Worm (Caenorhabditis elegans) whole organism, mixed stage, embryonic: ENCODE results near the gene sgn-1.

ENCODE experiments used
- M03D4.4 ChIP-seq: sonication (generic microtip); optimal IDR thresholded peaks from 2 replicates; lab custom pipeline; 2017; ENCODE audit warnings: mild to moderate bottlenecking, missing genetic modification characterization, missing compliant biosample characterization
- bed-3 ChIP-seq: fragments of 200-800 bp; sonication (Bioruptor generic); optimal IDR thresholded peaks from 3 replicates; lab custom pipeline; 2018; ENCODE audit warnings: mild to moderate bottlenecking, missing genetic modification characterization, moderate library complexity, missing compliant biosample characterization
- blmp-1 ChIP-seq: fragments of 150-350 bp; optimal IDR thresholded peaks from 2 replicates; lab custom pipeline; 2014; ENCODE audit warnings: missing biosample characterization, missing genetic modification characterization
- ces-1 ChIP-seq: fragments of 150-350 bp; optimal IDR thresholded peaks from 2 replicates; lab custom pipeline; 2014; ENCODE audit warnings: missing biosample characterization, missing genetic modification reagents, missing genetic modification characterization
- drap-1 ChIP-seq: fragments of 200-800 bp; sonication (Bioruptor generic); optimal IDR thresholded peaks from 3 replicates; lab custom pipeline; 2018; ENCODE audit warnings: mild to moderate bottlenecking, missing genetic modification characterization, missing compliant biosample characterization
- elt-3 ChIP-seq: fragments of 150-350 bp; optimal IDR thresholded peaks from 2 replicates; lab custom pipeline; 2014; ENCODE audit warnings: missing biosample characterization, missing genetic modification characterization
- lsy-2 ChIP-seq: fragments of 150-350 bp; optimal IDR thresholded peaks from 2 replicates; lab custom pipeline; 2014; ENCODE audit warnings: missing biosample characterization, missing genetic modification characterization
- mep-1 ChIP-seq: fragments of 150-350 bp; optimal IDR thresholded peaks from 2 replicates; lab custom pipeline; 2017; ENCODE audit warnings: missing biosample characterization, missing genetic modification reagents, missing genetic modification characterization, inconsistent platforms
- mls-2 ChIP-seq: sonication (generic microtip); optimal IDR thresholded peaks from 2 replicates; lab custom pipeline; 2016; ENCODE audit warnings: mild to moderate bottlenecking, missing genetic modification characterization, moderate library complexity, missing compliant biosample characterization
- nhr-237 ChIP-seq: fragments of 150-350 bp; optimal IDR thresholded peaks from 2 replicates; lab custom pipeline; 2014; ENCODE audit warnings: missing biosample characterization, missing genetic modification characterization
- nhr-76 ChIP-seq: sonication (generic microtip); optimal IDR thresholded peaks from 2 replicates; lab custom pipeline; 2017; ENCODE audit warnings: missing biosample characterization, missing genetic modification characterization
- pha-4 ChIP-seq: fragments of 150-350 bp; optimal IDR thresholded peaks from 2 replicates; lab custom pipeline; 2018; ENCODE audit warnings: missing biosample characterization, missing genetic modification reagents, missing genetic modification characterization
- unc-39 ChIP-seq: fragments of 150-350 bp; optimal IDR thresholded peaks from 2 replicates; lab custom pipeline; 2014; ENCODE audit warnings: missing biosample characterization, missing genetic modification characterization
- unc-62 ChIP-seq: fragments of 150-350 bp; optimal IDR thresholded peaks from 2 replicates; lab custom pipeline; 2014; ENCODE audit warnings: missing biosample characterization, missing genetic modification reagents, missing genetic modification characterization

ce11 chrII:8787376-8787775 is 3.9 kb upstream of the sgn-1 start:
- TF ChIP-seq M03D4.4 (no peak), drap-1 (peak; percentile 24), pha-4 (peak; percentile 97), unc-62 (GFP tag; lab: Kevin White, UChicago) (peak; percentile 93), unc-39 (tag; lab: Kevin White, UChicago) (no peak), bed-3 (GFP tag; lab: Kevin White, UChicago) (no peak), mep-1 (tag; lab: Kevin White, UChicago) (peak; percentile 89), mls-2 (no peak), nhr-76 (tag; lab: Kevin White, UChicago) (no peak), nhr-237 (peak; percentile 87), lsy-2 (tag; lab: Kevin White, UChicago) (peak; percentile 77), blmp-1 (tag; lab: Kevin White, UChicago) (no peak), elt-3 (tag; lab: Kevin White, UChicago) (peak; percentile 21), ces-1 (GFP tag; lab: Kevin White, UChicago) (peak; percentile 82)
